Worm (Caenorhabditis elegans) whole organism, late embryonic: ENCODE data around the gene F35F10.7.

Experiments used
- hlh-6 ChIP-seq: sonication (generic microtip); optimal IDR thresholded peaks from 2 replicates; lab custom pipeline; 2016; ENCODE audit warnings: missing genotype, missing genetic modification characterization, missing compliant biosample characterization
- ttx-3 ChIP-seq: sonication (generic microtip); optimal IDR thresholded peaks from 2 replicates; lab custom pipeline; 2016; ENCODE audit warnings: missing genetic modification reagents, missing genetic modification characterization, missing compliant biosample characterization
- unc-86 ChIP-seq: sonication (generic microtip); optimal IDR thresholded peaks from 2 replicates; lab custom pipeline; 2016; ENCODE audit warnings: missing genetic modification characterization, missing compliant biosample characterization

- no peak for TF ChIP-seq unc-86 (tag; lab: Kevin White, UChicago)
- no peak for TF ChIP-seq ttx-3 (tag; lab: Kevin White, UChicago)
- TF ChIP-seq hlh-6 (tag; lab: Kevin White, UChicago), result no peak
Observed at ce11 chrV:3280009-3280408, 7.2 kb downstream of the F35F10.7 start, which contains the start of gene T28A11.2.
